Comparison of ENCODE assay signal across 1 fruit fly cellular context in the genomic region with DNA sequence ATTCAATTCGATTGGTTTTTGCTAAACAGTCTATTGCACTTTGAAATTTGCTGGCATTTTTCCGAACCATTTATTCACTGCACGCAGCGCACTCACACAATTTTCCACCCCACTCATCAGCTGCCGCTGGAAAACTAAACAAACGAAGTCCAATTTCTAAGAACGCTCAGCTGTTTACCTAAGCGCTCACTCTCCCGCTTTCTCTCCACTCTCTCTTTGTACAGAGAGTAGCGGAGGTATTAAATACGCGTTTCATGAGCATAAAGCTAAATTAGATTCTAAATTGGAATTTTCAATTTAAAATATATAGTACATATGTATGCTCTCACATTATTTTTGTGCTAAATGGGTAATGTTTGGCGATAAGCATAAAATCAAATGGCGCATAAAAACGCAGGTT.
TF ChIP-seq lines count a peak whose summit lies in the region.

A gene (minus strand): TSS at position 139 of the 400 bp plus-strand sequence.

TF ChIP-seq in whole organism, embryonic, 481 proteins besides CTCF, POLR2A, EP300 and RAD21 (continued from another document):
- TF ChIP-seq fd96Cb (tag; optimal IDR thresholded peaks at IDR 0.05; lab: Kevin White, UChicago) (peak; percentile 41), btn (GFP tag; optimal IDR thresholded peaks at IDR 0.05; lab: Kevin White, UChicago) (no peak), CG10209 (GFP tag; optimal IDR thresholded peaks at IDR 0.05; lab: Kevin White, UChicago) (peak; percentile 28), CG32767 (GFP tag; IDR thresholded peaks at IDR 0.05; lab: Robert Waterston, UW) (no peak), Drgx (GFP tag; IDR thresholded peaks at IDR 0.05; lab: Robert Waterston, UW) (no peak), Ravus (GFP tag; IDR thresholded peaks at IDR 0.05; lab: Robert Waterston, UW) (no peak), CG9876 (GFP tag; optimal IDR thresholded peaks at IDR 0.05; lab: Kevin White, UChicago) (peak; percentile 5), CG13123 (GFP tag; optimal IDR thresholded peaks at IDR 0.05; lab: Kevin White, UChicago) (peak; percentile 16), CHES-1-like (GFP tag; optimal IDR thresholded peaks at IDR 0.05; lab: Kevin White, UChicago) (no peak), dimm (GFP tag; IDR thresholded peaks at IDR 0.05; lab: Robert Waterston, UW) (no peak), croc (GFP tag; conservative IDR thresholded peaks at IDR 0.05; lab: Robert Waterston, UW) (no peak), psq (GFP tag; optimal IDR thresholded peaks at IDR 0.05; lab: Kevin White, UChicago) (no peak), bigmax (GFP tag; optimal IDR thresholded peaks at IDR 0.05; lab: Kevin White, UChicago) (peak; percentile 17), CG12659 (GFP tag; optimal IDR thresholded peaks at IDR 0.05; lab: Kevin White, UChicago) (no peak), BtbVII (GFP tag; optimal IDR thresholded peaks at IDR 0.05; lab: Kevin White, UChicago) (no peak), CG5245 (GFP tag; optimal IDR thresholded peaks at IDR 0.05; lab: Kevin White, UChicago) (no peak), Dip3 (GFP tag; optimal IDR thresholded peaks at IDR 0.05; lab: Kevin White, UChicago) (peak; percentile 24), Hey (tag; optimal IDR thresholded peaks at IDR 0.05; lab: Kevin White, UChicago) (no peak), CG43689 (GFP tag; IDR thresholded peaks at IDR 0.05; lab: Robert Waterston, UW) (no peak), CG15011 (GFP tag; optimal IDR thresholded peaks at IDR 0.05; lab: Kevin White, UChicago) (no peak), CoRest (tag; optimal IDR thresholded peaks at IDR 0.05; lab: Kevin White, UChicago) (no peak), insv (GFP tag; optimal IDR thresholded peaks at IDR 0.05; lab: Kevin White, UChicago) (no peak), CG42726 (GFP tag; IDR thresholded peaks at IDR 0.05; lab: Robert Waterston, UW; ENCODE audit: partially characterized antibody) (no peak), CG11723 (GFP tag; optimal IDR thresholded peaks at IDR 0.05; lab: Kevin White, UChicago) (peak; percentile 22), Oli (tag; optimal IDR thresholded peaks at IDR 0.05; lab: Kevin White, UChicago) (no peak), ATbp (GFP tag; optimal IDR thresholded peaks at IDR 0.05; lab: Kevin White, UChicago) (peak; percentile 80), CG15696 (tag; optimal IDR thresholded peaks at IDR 0.05; lab: Kevin White, UChicago) (peak; percentile 31), repo (GFP tag; optimal IDR thresholded peaks at IDR 0.05; lab: Kevin White, UChicago) (no peak), unpg (GFP tag; optimal IDR thresholded peaks at IDR 0.05; lab: Kevin White, UChicago) (peak; percentile 34), CG18619 (GFP tag; optimal IDR thresholded peaks at IDR 0.05; lab: Kevin White, UChicago) (peak; percentile 11), Asciz (GFP tag; optimal IDR thresholded peaks at IDR 0.05; lab: Kevin White, UChicago) (peak; percentile 69), HmgD (GFP tag; optimal IDR thresholded peaks at IDR 0.05; lab: Kevin White, UChicago) (no peak), CG6683 (GFP tag; optimal IDR thresholded peaks at IDR 0.05; lab: Kevin White, UChicago) (no peak), Abd-B (GFP tag; optimal IDR thresholded peaks at IDR 0.05; lab: Kevin White, UChicago) (no peak), Fer1 (GFP tag; optimal IDR thresholded peaks at IDR 0.05; lab: Kevin White, UChicago) (peak; percentile 2), CG4424 (GFP tag; optimal IDR thresholded peaks at IDR 0.05; lab: Kevin White, UChicago) (peak; percentile 42), sug (tag; optimal IDR thresholded peaks at IDR 0.05; lab: Kevin White, UChicago) (no peak), CG4328 (GFP tag; optimal IDR thresholded peaks at IDR 0.05; lab: Kevin White, UChicago) (no peak), CG14441 (GFP tag; IDR thresholded peaks at IDR 0.05; lab: Robert Waterston, UW) (no peak), CG18599 (GFP tag; optimal IDR thresholded peaks at IDR 0.05; lab: Kevin White, UChicago) (peak; percentile 5), Ets65A (GFP tag; lab: Kevin White, UChicago) (peak; percentile 27), h (optimal IDR thresholded peaks at IDR 0.05; lab: Kevin White, UChicago) (no peak), Mes4 (GFP tag; optimal IDR thresholded peaks at IDR 0.05; lab: Kevin White, UChicago) (peak; percentile 30), ewg (GFP tag; optimal IDR thresholded peaks at IDR 0.05; lab: Kevin White, UChicago) (peak; percentile 41), HHEX (GFP tag; optimal IDR thresholded peaks at IDR 0.05; lab: Kevin White, UChicago) (peak; percentile 76), kay (GFP tag; optimal IDR thresholded peaks at IDR 0.05; lab: Kevin White, UChicago) (no peak), Gsc (GFP tag; IDR thresholded peaks at IDR 0.05; lab: Robert Waterston, UW) (no peak), CG31441 (GFP tag; IDR thresholded peaks at IDR 0.05; lab: Robert Waterston, UW) (peak; percentile 23; the same call in 1 of the 2 replicates), stc (GFP tag; IDR thresholded peaks at IDR 0.05; lab: Robert Waterston, UW) (no peak), otp (GFP tag; IDR thresholded peaks at IDR 0.05; lab: Robert Waterston, UW) (no peak), cad (GFP tag; optimal IDR thresholded peaks at IDR 0.05; lab: Kevin White, UChicago) (no peak), amos (GFP tag; IDR thresholded peaks at IDR 0.05; lab: Robert Waterston, UW; ENCODE audit: partially characterized antibody) (no peak), CG2889 (GFP tag; IDR thresholded peaks at IDR 0.05; lab: Robert Waterston, UW) (0 out of 3 replicates have a peak, but pooled peaks have one; percentile 7), CG34376 (GFP tag; optimal IDR thresholded peaks at IDR 0.05; lab: Kevin White, UChicago) (peak; percentile 13), C15 (GFP tag; IDR thresholded peaks at IDR 0.05; lab: Robert Waterston, UW) (no peak), CG17385 (GFP tag; optimal IDR thresholded peaks at IDR 0.05; lab: Kevin White, UChicago) (peak; percentile 46), stwl (tag; optimal IDR thresholded peaks at IDR 0.05; lab: Kevin White, UChicago) (no peak), emc (GFP tag; optimal IDR thresholded peaks at IDR 0.05; lab: Kevin White, UChicago) (no peak), CG31388 (GFP tag; optimal IDR thresholded peaks at IDR 0.05; lab: Kevin White, UChicago) (peak; percentile 1), ranshi (GFP tag; IDR thresholded peaks at IDR 0.05; lab: Robert Waterston, UW) (peak; percentile 43; the same call in 1 of the 2 replicates), Xbp1 (GFP tag; optimal IDR thresholded peaks at IDR 0.05; lab: Kevin White, UChicago) (peak; percentile 28), CG7839 (tag; optimal IDR thresholded peaks at IDR 0.05; lab: Kevin White, UChicago) (peak; percentile 19), Vsx1 (GFP tag; optimal IDR thresholded peaks at IDR 0.05; lab: Kevin White, UChicago) (peak; percentile 11), Sox102F (GFP tag; optimal IDR thresholded peaks at IDR 0.05; lab: Kevin White, UChicago) (peak; percentile 15), CG4854 (GFP tag; optimal IDR thresholded peaks at IDR 0.05; lab: Kevin White, UChicago) (no peak), tap (tag; optimal IDR thresholded peaks at IDR 0.05; lab: Kevin White, UChicago) (no peak), Doc3 (GFP tag; IDR thresholded peaks at IDR 0.05; lab: Robert Waterston, UW; ENCODE audit: partially characterized antibody) (no peak), az2 (GFP tag; optimal IDR thresholded peaks at IDR 0.05; lab: Kevin White, UChicago) (no peak), kni (GFP tag; optimal IDR thresholded peaks at IDR 0.05; lab: Kevin White, UChicago) (no peak), Bdp1 (GFP tag; optimal IDR thresholded peaks at IDR 0.05; lab: Kevin White, UChicago) (peak; percentile 17), Pdp1 (GFP tag; optimal IDR thresholded peaks at IDR 0.05; lab: Kevin White, UChicago) (peak in 1 of 2 experiments; percentile 18), CG33557 (GFP tag; optimal IDR thresholded peaks at IDR 0.05; lab: Kevin White, UChicago) (no peak), sens (GFP tag; lab: Kevin White, UChicago) (peak; percentile 90)
TF ChIP-seq in whole organism, embryonic: peak in this region for 153.
